Worm (Caenorhabditis elegans) whole organism, L2 larva: ENCODE results near the gene ver-3.

Source experiments
- ZK546.5 ChIP-seq: sonication (generic microtip); optimal IDR thresholded peaks from 2 replicates; lab custom pipeline; 2017; ENCODE audit warnings: missing biosample characterization, missing genetic modification characterization
- blmp-1 ChIP-seq: sonication (generic microtip); optimal IDR thresholded peaks from 2 replicates; lab custom pipeline; 2017; ENCODE audit warnings: missing genetic modification characterization, mild to moderate bottlenecking, missing compliant biosample characterization, antibody characterized with exemption, moderate library complexity; ENCODE audit not compliant: insufficient read depth
- lin-39 ChIP-seq: fragments of 150-350 bp; optimal IDR thresholded peaks from 2 replicates; lab custom pipeline; 2014; ENCODE audit warnings: missing biosample characterization, missing genetic modification reagents, missing genetic modification characterization
- mbf-1 ChIP-seq: sonication (generic microtip); optimal IDR thresholded peaks from 2 replicates; lab custom pipeline; 2017; ENCODE audit warnings: missing biosample characterization, missing genetic modification characterization
- skn-1 ChIP-seq: sonication (generic microtip); optimal IDR thresholded peaks from 2 replicates; lab custom pipeline; 2017; ENCODE audit warnings: missing biosample characterization, missing genetic modification characterization

ce11 chrX:11031047-11031695 lies 38.9 kb downstream of the ver-3 start:
- TF ChIP-seq ZK546.5 (tag; lab: Kevin White, UChicago) (peak; percentile 37), mbf-1 (tag; lab: Kevin White, UChicago) (no peak), blmp-1 (peak; percentile 52), skn-1 (tag; lab: Kevin White, UChicago) (no peak), lin-39 (tag; lab: Kevin White, UChicago) (peak; percentile 30)
